Fruit fly (Drosophila melanogaster) whole organism, embryonic: ENCODE measurements around the gene sinu.
A peak's percentile ranks its signal among the peaks of the same experiment; 100 is the strongest.

Experiments used
- Blimp-1 ChIP-seq: fragments of 200-800 bp; sonication (Bioruptor generic); optimal IDR thresholded peaks from 3 replicates; lab custom pipeline; 2018; ENCODE audit warnings: missing biosample characterization, missing genetic modification characterization, mild to moderate bottlenecking, moderate library complexity, missing genetic modification reagents
- CG10267 ChIP-seq: fragments of 200-800 bp; sonication (Bioruptor generic); optimal IDR thresholded peaks from 2 replicates; lab custom pipeline; 2018; ENCODE audit warnings: missing biosample characterization, mild to moderate bottlenecking, missing genetic modification characterization, moderate library complexity
- CG10321 ChIP-seq: fragments of 200-800 bp; sonication (Bioruptor generic); IDR thresholded peaks from 2 replicates; pipeline ENCODE4 v1.3.6; 2022; ENCODE audit warnings: missing biosample characterization, missing genetic modification characterization
- CG11504 ChIP-seq: fragments of 200-800 bp; sonication (Bioruptor generic); optimal IDR thresholded peaks from 3 replicates; lab custom pipeline; 2019; ENCODE audit warnings: missing biosample characterization, mild to moderate bottlenecking, missing genetic modification characterization, moderate library complexity
- CG12071 ChIP-seq: fragments of 200-800 bp; sonication (Bioruptor generic); optimal IDR thresholded peaks from 3 replicates; lab custom pipeline; 2018; ENCODE audit warnings: missing biosample characterization, mild to moderate bottlenecking, missing genetic modification characterization
- CG13296 ChIP-seq: fragments of 200-800 bp; sonication (Bioruptor generic); optimal IDR thresholded peaks from 3 replicates; lab custom pipeline; 2018; ENCODE audit warnings: missing biosample characterization, mild to moderate bottlenecking, missing genetic modification characterization
- CG13424 ChIP-seq: fragments of 200-800 bp; sonication (Bioruptor generic); optimal IDR thresholded peaks from 2 replicates; lab custom pipeline; 2019; ENCODE audit warnings: missing biosample characterization, mild to moderate bottlenecking, missing genetic modification characterization, moderate library complexity
- CG14014 ChIP-seq: fragments of 200-800 bp; sonication (Bioruptor generic); IDR thresholded peaks from 2 replicates; pipeline ENCODE4 v1.3.6; 2022; ENCODE audit warnings: missing biosample characterization, missing genetic modification characterization
- CG14441 ChIP-seq: fragments of 200-800 bp; sonication (Bioruptor generic); IDR thresholded peaks from 2 replicates; pipeline ENCODE4 v1.3.6; 2022; ENCODE audit warnings: missing biosample characterization, missing genetic modification characterization
- CG15514 ChIP-seq: fragments of 200-800 bp; sonication (Bioruptor generic); optimal IDR thresholded peaks from 3 replicates; lab custom pipeline; 2017; ENCODE audit warnings: missing biosample characterization, missing genetic modification characterization, mild to moderate bottlenecking, moderate library complexity, missing genetic modification reagents
- CG15601 ChIP-seq: fragments of 200-800 bp; sonication (Bioruptor generic); optimal IDR thresholded peaks from 3 replicates; lab custom pipeline; 2019; ENCODE audit warnings: missing biosample characterization, mild to moderate bottlenecking, missing genetic modification characterization, moderate library complexity
- CG18476 ChIP-seq: fragments of 200-800 bp; sonication (Bioruptor generic); optimal IDR thresholded peaks from 2 replicates; lab custom pipeline; 2016; ENCODE audit warnings: missing biosample characterization, mild to moderate bottlenecking, missing genetic modification characterization
- CG2120 ChIP-seq: fragments of 200-800 bp; sonication (Bioruptor generic); optimal IDR thresholded peaks from 3 replicates; lab custom pipeline; 2016; ENCODE audit warnings: missing biosample characterization, missing genetic modification characterization
- CG2199 ChIP-seq: fragments of 200-800 bp; sonication (Bioruptor generic); IDR thresholded peaks from 3 replicates; pipeline ENCODE4 v1.3.6; 2022; ENCODE audit warnings: missing biosample characterization, missing genetic modification characterization
- CG2712 ChIP-seq: fragments of 200-800 bp; optimal IDR thresholded peaks from 3 replicates; lab custom pipeline; 2019; ENCODE audit warnings: missing biosample characterization, mild to moderate bottlenecking, missing genetic modification characterization, moderate library complexity
- CG30403 ChIP-seq: fragments of 200-800 bp; sonication (Bioruptor generic); optimal IDR thresholded peaks from 3 replicates; lab custom pipeline; 2016; ENCODE audit warnings: missing biosample characterization, missing genetic modification characterization
- CG34422 ChIP-seq: fragments of 200-800 bp; sonication (Bioruptor generic); IDR thresholded peaks from 3 replicates; pipeline ENCODE4 v1.3.6; 2022; ENCODE audit warnings: missing biosample characterization, missing genetic modification characterization
- CG4820 ChIP-seq: fragments of 200-800 bp; sonication (Bioruptor generic); optimal IDR thresholded peaks from 3 replicates; lab custom pipeline; 2016; ENCODE audit warnings: missing biosample characterization, missing genetic modification characterization
- CG5180 ChIP-seq: fragments of 200-800 bp; sonication (Bioruptor generic); optimal IDR thresholded peaks from 3 replicates; lab custom pipeline; 2017; ENCODE audit warnings: missing biosample characterization, missing genetic modification characterization, mild to moderate bottlenecking, moderate library complexity, missing genetic modification reagents
- CG7556 ChIP-seq: fragments of 200-800 bp; sonication (Bioruptor generic); optimal IDR thresholded peaks from 2 replicates; lab custom pipeline; 2017; ENCODE audit warnings: missing biosample characterization, mild to moderate bottlenecking, missing genetic modification characterization
- Dll ChIP-seq: fragments of 200-800 bp; sonication (Bioruptor generic); IDR thresholded peaks from 4 replicates; pipeline ENCODE4 v1.3.6; 2022; ENCODE audit warnings: missing biosample characterization, missing genetic modification characterization; ENCODE audit not compliant: partially characterized antibody
- Doc2 ChIP-seq: fragments of 200-800 bp; sonication (Bioruptor generic); IDR thresholded peaks from 2 replicates; pipeline ENCODE4 v1.3.6; 2022; ENCODE audit warnings: missing biosample characterization, missing genetic modification characterization
- Dp ChIP-seq: fragments of 200-800 bp; sonication (Bioruptor generic); optimal IDR thresholded peaks from 2 replicates; lab custom pipeline; 2018; ENCODE audit warnings: missing biosample characterization, mild to moderate bottlenecking, missing genetic modification characterization, moderate library complexity
- E2f1 ChIP-seq: fragments of 200-800 bp; sonication (Bioruptor generic); IDR thresholded peaks from 2 replicates; pipeline ENCODE4 v1.3.6; 2022; ENCODE audit warnings: missing biosample characterization, missing genetic modification characterization
- Fer1 ChIP-seq: fragments of 200-800 bp; sonication (Bioruptor generic); optimal IDR thresholded peaks from 2 replicates; lab custom pipeline; 2017; ENCODE audit warnings: missing biosample characterization, mild to moderate bottlenecking, missing genetic modification characterization
- Gsc ChIP-seq: fragments of 200-800 bp; sonication (Bioruptor generic); IDR thresholded peaks from 2 replicates; pipeline ENCODE4 v1.3.6; 2022; ENCODE audit warnings: missing biosample characterization, missing genetic modification characterization
- MTF-1 ChIP-seq: fragments of 200-800 bp; sonication (Bioruptor generic); optimal IDR thresholded peaks from 2 replicates; lab custom pipeline; 2018; ENCODE audit warnings: missing biosample characterization, mild to moderate bottlenecking, missing genetic modification characterization, borderline replicate concordance
- Side ChIP-seq: fragments of 200-800 bp; sonication (Bioruptor generic); optimal IDR thresholded peaks from 2 replicates; lab custom pipeline; 2016; ENCODE audit warnings: missing biosample characterization, missing genetic modification characterization
- Sox100B ChIP-seq: fragments of 200-800 bp; sonication (Bioruptor generic); optimal IDR thresholded peaks from 3 replicates; lab custom pipeline; 2018; ENCODE audit warnings: missing biosample characterization, mild to moderate bottlenecking, missing genetic modification characterization
- Sry-β ChIP-seq: fragments of 200-800 bp; sonication (Bioruptor generic); optimal IDR thresholded peaks from 2 replicates; lab custom pipeline; 2018; ENCODE audit warnings: missing biosample characterization, mild to moderate bottlenecking, missing genetic modification characterization, moderate library complexity
- Ssrp ChIP-seq: fragments of 200-800 bp; sonication (Bioruptor generic); optimal IDR thresholded peaks from 2 replicates; lab custom pipeline; 2018; ENCODE audit warnings: missing biosample characterization, mild to moderate bottlenecking, missing genetic modification characterization, moderate library complexity
- Xbp1 ChIP-seq: fragments of 200-800 bp; sonication (Bioruptor generic); optimal IDR thresholded peaks from 3 replicates; lab custom pipeline; 2016; ENCODE audit warnings: missing biosample characterization, mild to moderate bottlenecking, missing genetic modification characterization
- ab ChIP-seq: fragments of 200-800 bp; sonication (Bioruptor generic); optimal IDR thresholded peaks from 2 replicates; lab custom pipeline; 2016; ENCODE audit warnings: missing biosample characterization, missing genetic modification characterization
- ac ChIP-seq: fragments of 200-800 bp; sonication (Bioruptor generic); optimal IDR thresholded peaks from 3 replicates; lab custom pipeline; 2017; ENCODE audit warnings: missing biosample characterization, mild to moderate bottlenecking, missing genetic modification characterization
- amos ChIP-seq: fragments of 200-800 bp; sonication (Bioruptor generic); IDR thresholded peaks from 2 replicates; pipeline ENCODE4 v1.3.6; 2022; ENCODE audit warnings: missing biosample characterization, missing genetic modification characterization; ENCODE audit not compliant: partially characterized antibody
- br ChIP-seq: fragments of >200 bp; optimal IDR thresholded peaks from 2 replicates; lab custom pipeline; 2017
- ci ChIP-seq: fragments of 200-800 bp; sonication (Bioruptor generic); IDR thresholded peaks from 3 replicates; pipeline ENCODE4 v1.3.6; 2022; ENCODE audit warnings: missing biosample characterization, missing genetic modification characterization
- cwo ChIP-seq: fragments of 200-800 bp; sonication (Bioruptor generic); optimal IDR thresholded peaks from 3 replicates; lab custom pipeline; 2017; ENCODE audit warnings: missing biosample characterization, missing genetic modification characterization, mild to moderate bottlenecking, moderate library complexity, missing genetic modification reagents
- eyg ChIP-seq: fragments of 200-800 bp; sonication (Bioruptor generic); optimal IDR thresholded peaks from 3 replicates; lab custom pipeline; 2016; ENCODE audit warnings: missing biosample characterization, missing genetic modification characterization
- gsb ChIP-seq: fragments of 200-800 bp; sonication (Bioruptor generic); IDR thresholded peaks from 2 replicates; pipeline ENCODE4 v1.3.6; 2022; ENCODE audit warnings: missing biosample characterization, missing genetic modification characterization
- gt ChIP-seq: fragments of 200-800 bp; sonication (Bioruptor generic); IDR thresholded peaks from 2 replicates; pipeline ENCODE4 v1.3.6; 2022; ENCODE audit warnings: missing biosample characterization, missing genetic modification characterization
- inv ChIP-seq: fragments of 200-800 bp; sonication (Bioruptor generic); IDR thresholded peaks from 2 replicates; pipeline ENCODE4 v1.3.6; 2022; ENCODE audit warnings: missing biosample characterization, missing genetic modification characterization; ENCODE audit not compliant: partially characterized antibody
- prd ChIP-seq, 3 experiments: fragments of >200 bp in 2 of 3; fragments of 200-800 bp in 1 of 3; sonication (Bioruptor generic) in 1 of 3; optimal IDR thresholded peaks in 2 of 3; IDR thresholded peaks in 1 of 3; 2 replicates in 2 of 3; 3 replicates in 1 of 3; pipeline versions ENCODE4 v1.3.6 to Lab custom; 2017 to 2022; ENCODE audit warnings: missing biosample characterization in 1 of 3, missing genetic modification characterization in 1 of 3
- rib ChIP-seq: fragments of 200-800 bp; sonication (Bioruptor generic); IDR thresholded peaks from 2 replicates; pipeline ENCODE4 v1.3.6; 2022; ENCODE audit warnings: missing biosample characterization, missing genetic modification characterization
- salm ChIP-seq: fragments of 200-800 bp; sonication (Bioruptor generic); optimal IDR thresholded peaks from 2 replicates; lab custom pipeline; 2018; ENCODE audit warnings: missing biosample characterization, mild to moderate bottlenecking, missing genetic modification characterization
- sd ChIP-seq: fragments of 200-800 bp; sonication (Bioruptor generic); optimal IDR thresholded peaks from 3 replicates; lab custom pipeline; 2018; ENCODE audit warnings: missing biosample characterization, mild to moderate bottlenecking, missing genetic modification characterization, moderate library complexity
- sna ChIP-seq: fragments of 200-800 bp; sonication (Bioruptor generic); IDR thresholded peaks from 2 replicates; pipeline ENCODE4 v1.3.6; 2022; ENCODE audit warnings: missing biosample characterization, missing genetic modification characterization; ENCODE audit not compliant: partially characterized antibody
- ssp ChIP-seq: fragments of 200-800 bp; sonication (Bioruptor generic); IDR thresholded peaks from 2 replicates; pipeline ENCODE4 v1.3.6; 2022; ENCODE audit warnings: missing biosample characterization, missing genetic modification characterization
- tgo ChIP-seq: fragments of 200-800 bp; sonication (Bioruptor generic); IDR thresholded peaks from 3 replicates; pipeline ENCODE4 v1.3.6; 2022; ENCODE audit warnings: missing biosample characterization, missing genetic modification characterization
- tna ChIP-seq: fragments of 200-800 bp; sonication (Bioruptor generic); IDR thresholded peaks from 2 replicates; pipeline ENCODE4 v1.3.6; 2022; ENCODE audit warnings: missing biosample characterization, missing genetic modification characterization; ENCODE audit not compliant: partially characterized antibody

The sinu gene

dm6 chr3L:5609493-5609892 is 48.1 kb upstream of the sinu start (continued):
- peak; percentile 12 for TF ChIP-seq Blimp-1 (GFP tag; lab: Kevin White, UChicago)
- TF ChIP-seq sna, result no peak
- TF ChIP-seq Side, result no peak
- peak; percentile 23; the same call in 1 of the 3 replicates for TF ChIP-seq tgo
- TF ChIP-seq br (lab: Kevin White, UChicago), result no peak
- peak; percentile 19 for TF ChIP-seq Sox100B (GFP tag; lab: Kevin White, UChicago)
- no peak for TF ChIP-seq CG15601
- TF ChIP-seq ssp, result 0 out of 2 replicates have a peak, but pooled peaks have one; percentile 10
- no peak for TF ChIP-seq CG15514 (GFP tag; lab: Kevin White, UChicago)
- TF ChIP-seq prd (optimal IDR thresholded peaks at IDR 0.05; lab: Kevin White, UChicago), result no peak
- TF ChIP-seq prd (GFP tag; IDR thresholded peaks at IDR 0.05; lab: Robert Waterston, UW), result peak; percentile 19; the same call in 1 of the 3 replicates
- no peak for TF ChIP-seq Gsc (GFP tag; lab: Robert Waterston, UW)
- TF ChIP-seq ci, result peak; percentile 32; the same call in 1 of the 3 replicates
- peak; percentile 63 for TF ChIP-seq CG11504
- no peak for TF ChIP-seq sd
- no peak for TF ChIP-seq MTF-1 (GFP tag; lab: Kevin White, UChicago)
- no peak for TF ChIP-seq CG2199
- 0 out of 2 replicates have a peak, but pooled peaks have one; percentile 26 for TF ChIP-seq CG14441
- no peak for TF ChIP-seq Dp (GFP tag; lab: Kevin White, UChicago)
- no peak for TF ChIP-seq CG7556 (GFP tag; lab: Kevin White, UChicago)
- no peak for TF ChIP-seq CG18476 (GFP tag; lab: Kevin White, UChicago)
- TF ChIP-seq gsb (GFP tag; lab: Robert Waterston, UW), result no peak
- no peak for TF ChIP-seq Doc2
- TF ChIP-seq Xbp1 (GFP tag; lab: Kevin White, UChicago), result peak; percentile 29
- no peak for TF ChIP-seq CG13296 (GFP tag; lab: Kevin White, UChicago)
- no peak for TF ChIP-seq CG4820 (GFP tag; lab: Kevin White, UChicago)
- no peak for TF ChIP-seq eyg (GFP tag; lab: Kevin White, UChicago)
- TF ChIP-seq amos (GFP tag; lab: Robert Waterston, UW), result no peak
- TF ChIP-seq Fer1, result no peak
- peak; percentile 12 for TF ChIP-seq CG13424 (tag; lab: Kevin White, UChicago)
- no peak for TF ChIP-seq rib (GFP tag; lab: Robert Waterston, UW)
- TF ChIP-seq CG2120 (GFP tag; lab: Kevin White, UChicago), result no peak
- no peak for TF ChIP-seq CG5180 (GFP tag; lab: Kevin White, UChicago)
- peak; percentile 37 for TF ChIP-seq Ssrp
- TF ChIP-seq Sry-β, result no peak
- 0 out of 3 replicates have a peak, but pooled peaks have one; percentile 22 for TF ChIP-seq CG34422 (GFP tag; lab: Robert Waterston, UW)
- TF ChIP-seq CG10321, result no peak
- TF ChIP-seq tna, result no peak
- no peak for TF ChIP-seq CG12071 (GFP tag; lab: Kevin White, UChicago)
- peak; percentile 56 for TF ChIP-seq CG2712 (tag; lab: Kevin White, UChicago)
- no peak for TF ChIP-seq Dll (GFP tag; lab: Robert Waterston, UW)
- peak; percentile 9 for TF ChIP-seq CG30403 (GFP tag; lab: Kevin White, UChicago)
- no peak for TF ChIP-seq cwo
- TF ChIP-seq E2f1, result peak; percentile 40; the same call in 1 of the 2 replicates
- no peak for TF ChIP-seq ab (GFP tag; lab: Kevin White, UChicago)
- no peak for TF ChIP-seq gt
- TF ChIP-seq CG10267 (tag; lab: Kevin White, UChicago), result peak; percentile 11
- no peak for TF ChIP-seq ac (GFP tag; lab: Kevin White, UChicago)
- no peak for TF ChIP-seq salm (tag; lab: Kevin White, UChicago)
- no peak for TF ChIP-seq inv (GFP tag; lab: Robert Waterston, UW)
- TF ChIP-seq CG14014, result 0 out of 2 replicates have a peak, but pooled peaks have one; percentile 26
